Worm (Caenorhabditis elegans) whole organism, midembryonic: ENCODE data around the gene fox-1.

Experiments
- T22C8.4 ChIP-seq: fragments of 200-800 bp; sonication (Bioruptor generic); IDR thresholded peaks from 2 replicates; pipeline ENCODE4 v1.3.6; 2022; ENCODE audit warnings: missing genetic modification characterization, missing compliant biosample characterization
- cog-1 ChIP-seq: sonication (generic microtip); optimal IDR thresholded peaks from 2 replicates; lab custom pipeline; 2016; ENCODE audit warnings: missing genetic modification characterization, missing compliant biosample characterization
- flt-1 ChIP-seq: fragments of 200-800 bp; sonication (Bioruptor generic); IDR thresholded peaks from 2 replicates; pipeline ENCODE4 v1.3.6; 2022; ENCODE audit warnings: missing genetic modification characterization, missing compliant biosample characterization
- klf-2 ChIP-seq: fragments of 200-800 bp; sonication (Bioruptor generic); conservative IDR thresholded peaks from 2 replicates; pipeline ENCODE4 v1.3.6; 2022; ENCODE audit warnings: missing genetic modification reagents, missing genetic modification characterization, missing compliant biosample characterization
- med-1 ChIP-seq: sonication (generic microtip); optimal IDR thresholded peaks from 2 replicates; lab custom pipeline; 2017; ENCODE audit warnings: missing genetic modification characterization, mild to moderate bottlenecking, missing compliant biosample characterization, antibody characterized with exemption, missing genetic modification reagents; ENCODE audit not compliant: insufficient read depth
- ref-1 ChIP-seq: fragments of 200-800 bp; sonication (Bioruptor generic); conservative IDR thresholded peaks from 2 replicates; pipeline ENCODE4 v1.3.6; 2022; ENCODE audit warnings: missing genetic modification reagents, missing genetic modification characterization, missing compliant biosample characterization
- tab-1 ChIP-seq: fragments of 200-800 bp; sonication (Bioruptor generic); IDR thresholded peaks from 2 replicates; pipeline ENCODE4 v1.3.6; 2022; ENCODE audit warnings: missing genetic modification characterization, missing compliant biosample characterization
- ztf-23 ChIP-seq: fragments of 200-800 bp; sonication (Bioruptor generic); IDR thresholded peaks from 2 replicates; pipeline ENCODE4 v1.3.6; 2022; ENCODE audit warnings: missing genetic modification reagents, missing genetic modification characterization, missing compliant biosample characterization
- ztf-29 ChIP-seq: fragments of 200-800 bp; sonication (Bioruptor generic); IDR thresholded peaks from 2 replicates; pipeline ENCODE4 v1.3.6; 2022; ENCODE audit warnings: missing genetic modification reagents, missing genetic modification characterization, missing compliant biosample characterization

The fox-1 gene

ce11 chrX:2433805-2434204 lies 25.9 kb downstream of the fox-1 start:
- TF ChIP-seq ztf-29 (peak; percentile 70), tab-1 (GFP tag; lab: Robert Waterston, UW) (no peak)

- TF ChIP-seq ztf-29 (peak; percentile 91), flt-1 (GFP tag; lab: Robert Waterston, UW) (peak; percentile 65; the same call in 1 of the 2 replicates), cog-1 (tag; lab: Kevin White, UChicago) (peak; percentile 88), tab-1 (GFP tag; lab: Robert Waterston, UW) (no peak), ztf-23 (no peak)
Observed at ce11 chrX:2432459-2432858, 27.2 kb downstream of the fox-1 start.

ce11 chrX:2430317-2430716 lies 29.4 kb downstream of the fox-1 start:
- TF ChIP-seq flt-1 (GFP tag; lab: Robert Waterston, UW) (no peak), klf-2 (GFP tag; lab: Robert Waterston, UW) (no peak), med-1 (no peak), cog-1 (tag; lab: Kevin White, UChicago) (no peak), ztf-23 (no peak), T22C8.4 (GFP tag; lab: Robert Waterston, UW) (no peak), tab-1 (GFP tag; lab: Robert Waterston, UW) (no peak), ref-1 (no peak), ztf-29 (no peak)

ce11 chrX:2427404-2427803 lies 32.3 kb downstream of the fox-1 start, which contains the start of gene gcy-31:
gcy-31 (minus strand) TSS chrX:2427504.
- TF ChIP-seq klf-2 (GFP tag; lab: Robert Waterston, UW) (no peak), T22C8.4 (GFP tag; lab: Robert Waterston, UW) (no peak), flt-1 (GFP tag; lab: Robert Waterston, UW) (no peak), cog-1 (tag; lab: Kevin White, UChicago) (no peak), ztf-29 (no peak)

ce11 chrX:2426932-2427331 lies 32.8 kb downstream of the fox-1 start:
- TF ChIP-seq ztf-29 (no peak), ztf-23 (no peak), T22C8.4 (GFP tag; lab: Robert Waterston, UW) (no peak), klf-2 (GFP tag; lab: Robert Waterston, UW) (no peak), flt-1 (GFP tag; lab: Robert Waterston, UW) (no peak), tab-1 (GFP tag; lab: Robert Waterston, UW) (no peak), ref-1 (no peak), med-1 (no peak), cog-1 (tag; lab: Kevin White, UChicago) (no peak)

ce11 chrX:2425284-2425683 lies 34.4 kb downstream of the fox-1 start:
- TF ChIP-seq ztf-23 (no peak), T22C8.4 (GFP tag; lab: Robert Waterston, UW) (no peak), cog-1 (tag; lab: Kevin White, UChicago) (no peak), flt-1 (GFP tag; lab: Robert Waterston, UW) (no peak), med-1 (no peak), klf-2 (GFP tag; lab: Robert Waterston, UW) (no peak), ref-1 (no peak), tab-1 (GFP tag; lab: Robert Waterston, UW) (no peak)

- TF ChIP-seq med-1 (no peak), ztf-29 (no peak), T22C8.4 (GFP tag; lab: Robert Waterston, UW) (no peak), flt-1 (GFP tag; lab: Robert Waterston, UW) (no peak), tab-1 (GFP tag; lab: Robert Waterston, UW) (no peak), ztf-23 (no peak)
Observed at ce11 chrX:2422123-2422522, 37.6 kb downstream of the fox-1 start.

- TF ChIP-seq flt-1 (GFP tag; lab: Robert Waterston, UW) = no peak
- TF ChIP-seq med-1 = no peak
- TF ChIP-seq T22C8.4 (GFP tag; lab: Robert Waterston, UW) = no peak
- no peak for TF ChIP-seq ref-1
- TF ChIP-seq tab-1 (GFP tag; lab: Robert Waterston, UW) = no peak
- TF ChIP-seq cog-1 (tag; lab: Kevin White, UChicago) = no peak
- no peak for TF ChIP-seq ztf-23
- no peak for TF ChIP-seq klf-2 (GFP tag; lab: Robert Waterston, UW)
- TF ChIP-seq ztf-29 = no peak
Observed at ce11 chrX:2419777-2420176, 39.9 kb downstream of the fox-1 start, which contains the start of gene glr-7. glr-7 (minus strand) TSS chrX:2419877.

ce11 chrX:2413277-2413676 lies 46.4 kb downstream of the fox-1 start, which contains the start of gene hlh-15:
hlh-15 (minus strand) TSS chrX:2413377.
- TF ChIP-seq klf-2 (GFP tag; lab: Robert Waterston, UW) (no peak), flt-1 (GFP tag; lab: Robert Waterston, UW) (no peak), ref-1 (no peak), T22C8.4 (GFP tag; lab: Robert Waterston, UW) (no peak), cog-1 (tag; lab: Kevin White, UChicago) (no peak), tab-1 (GFP tag; lab: Robert Waterston, UW) (no peak), med-1 (no peak), ztf-29 (no peak), ztf-23 (no peak)

- no peak for TF ChIP-seq klf-2 (GFP tag; lab: Robert Waterston, UW)
- TF ChIP-seq ztf-29 = no peak
- TF ChIP-seq flt-1 (GFP tag; lab: Robert Waterston, UW) = no peak
- TF ChIP-seq med-1 = no peak
- no peak for TF ChIP-seq T22C8.4 (GFP tag; lab: Robert Waterston, UW)
- TF ChIP-seq cog-1 (tag; lab: Kevin White, UChicago) = no peak
- TF ChIP-seq ztf-23 = no peak
- no peak for TF ChIP-seq ref-1
- no peak for TF ChIP-seq tab-1 (GFP tag; lab: Robert Waterston, UW)
Observed at ce11 chrX:2410978-2411377, 48.7 kb downstream of the fox-1 start.

- TF ChIP-seq flt-1 (GFP tag; lab: Robert Waterston, UW) (no peak), tab-1 (GFP tag; lab: Robert Waterston, UW) (no peak), ztf-23 (no peak)
Observed at ce11 chrX:2409243-2409741, 50.4 kb downstream of the fox-1 start, which contains the start of the genes C43H6.12 and trpp-12. C43H6.12 (plus strand) TSS chrX:2409607. trpp-12 (plus strand) TSS chrX:2409691.
